Worm (Caenorhabditis elegans): ENCODE results near the gene glr-7.

glr-7 gene

DNA sequence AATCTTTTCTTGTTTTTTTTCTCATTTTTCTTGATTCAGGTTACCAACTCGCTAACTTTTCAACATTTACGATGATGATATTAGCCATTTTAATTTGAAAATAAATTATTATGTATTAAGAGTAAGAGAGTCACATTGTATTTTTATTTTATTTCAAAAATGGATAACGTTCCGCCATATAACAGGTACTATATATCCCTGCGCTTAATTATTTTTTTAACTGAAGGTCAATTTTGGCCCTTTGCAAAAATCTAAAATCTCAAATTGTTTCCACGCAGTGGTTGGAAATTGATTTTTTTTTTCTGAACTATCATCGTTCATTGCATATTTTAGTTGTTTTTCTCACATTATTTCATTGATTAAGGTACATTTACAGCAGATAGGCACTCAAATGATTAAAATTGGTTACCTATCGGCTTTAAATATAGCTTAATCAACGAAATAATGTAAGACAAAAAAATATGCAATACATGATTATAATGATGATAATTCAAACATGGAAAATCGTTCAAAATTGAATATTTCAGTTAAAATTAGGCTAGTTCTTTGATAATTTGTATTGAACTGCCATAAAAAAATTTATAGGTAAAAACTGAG, 54.9 kb downstream of the glr-7 start:
- no peak for TF ChIP-seq fkh-3 (tag; optimal IDR thresholded peaks at IDR 0.05)
- peak; percentile 9 for TF ChIP-seq chd-7 (tag; optimal IDR thresholded peaks at IDR 0.05)
- TF ChIP-seq ztf-18 (tag; optimal IDR thresholded peaks at IDR 0.05): peak; percentile 53
- TF ChIP-seq C17E4.6 (GFP tag; IDR thresholded peaks at IDR 0.05): no peak
- TF ChIP-seq lin-35 (GFP tag; optimal IDR thresholded peaks at IDR 0.05): peak in 2 of 3 experiments; percentile 50 to 91
- peak; percentile 93 for TF ChIP-seq K11D2.4 (GFP tag; IDR thresholded peaks at IDR 0.05)
- TF ChIP-seq nhr-90 (tag; optimal IDR thresholded peaks at IDR 0.05): no peak
- TF ChIP-seq tbx-9 (tag; optimal IDR thresholded peaks at IDR 0.05; ENCODE audit: borderline replicate concordance): no peak
- TF ChIP-seq nhr-80 (tag; optimal IDR thresholded peaks at IDR 0.05): peak; percentile 71
- peak; percentile 93 for TF ChIP-seq B0336.3 (GFP tag; IDR thresholded peaks at IDR 0.05)
- TF ChIP-seq rpc-1 (optimal IDR thresholded peaks at IDR 0.05): no peak
- no peak for TF ChIP-seq rpc-1 (tag; optimal IDR thresholded peaks at IDR 0.05)
- peak; percentile 18 for TF ChIP-seq snpc-3.4 (tag; optimal IDR thresholded peaks at IDR 0.05)
- TF ChIP-seq zim-3 (tag; optimal IDR thresholded peaks at IDR 0.05): no peak
- peak; percentile 66; the same call in 1 of the 2 replicates for TF ChIP-seq hmg-1.2 (GFP tag; IDR thresholded peaks at IDR 0.05)
- TF ChIP-seq sea-2 (GFP tag; IDR thresholded peaks at IDR 0.05): no peak
- TF ChIP-seq tbp1 (GFP tag; optimal IDR thresholded peaks at IDR 0.05): peak; percentile 71
- no peak for TF ChIP-seq snpc-1.3 (tag; optimal IDR thresholded peaks at IDR 0.05; ENCODE audit: insufficient read depth)
- TF ChIP-seq bed-1 (GFP tag; IDR thresholded peaks at IDR 0.05): no peak
- TF ChIP-seq gei-17 (GFP tag; optimal IDR thresholded peaks at IDR 0.05): peak; percentile 96
- peak; percentile 94 for TF ChIP-seq ZK185.1 (tag; optimal IDR thresholded peaks at IDR 0.05; ENCODE audit: poor library complexity, severe bottlenecking)
- TF ChIP-seq madf-6 (GFP tag; IDR thresholded peaks at IDR 0.05): no peak
- TF ChIP-seq attf-3 (GFP tag; conservative IDR thresholded peaks at IDR 0.05): no peak
- no peak for TF ChIP-seq nfya-1 (tag; optimal IDR thresholded peaks at IDR 0.05; ENCODE audit: borderline replicate concordance, insufficient read depth)
- TF ChIP-seq lsy-27 (tag; optimal IDR thresholded peaks at IDR 0.05; ENCODE audit: borderline replicate concordance, insufficient read depth): no peak
- TF ChIP-seq Y95B8A.8 (GFP tag; IDR thresholded peaks at IDR 0.05): no peak
- TF ChIP-seq snpc-4 (GFP tag; optimal IDR thresholded peaks at IDR 0.05): no peak
- peak in 3 of 4 experiments; percentile 56 to 68 (median 67) for TF ChIP-seq snpc-4 (tag; optimal IDR thresholded peaks at IDR 0.05)
- no peak for TF ChIP-seq F55B11.4 (tag; optimal IDR thresholded peaks at IDR 0.05; ENCODE audit: borderline replicate concordance, insufficient read depth)
- TF ChIP-seq T26A5.8 (tag; optimal IDR thresholded peaks at IDR 0.05): no peak
- TF ChIP-seq nhr-179 (tag; optimal IDR thresholded peaks at IDR 0.05): peak; percentile 43
- TF ChIP-seq zfh-2 (GFP tag; conservative IDR thresholded peaks at IDR 0.05): no peak
- peak; percentile 6 for TF ChIP-seq nhr-27 (tag; optimal IDR thresholded peaks at IDR 0.05)
- TF ChIP-seq hlh-26 (GFP tag; conservative IDR thresholded peaks at IDR 0.05): no peak
- no peak for TF ChIP-seq ceh-91 (GFP tag; IDR thresholded peaks at IDR 0.05)
- TF ChIP-seq ztf-28 (GFP tag; IDR thresholded peaks at IDR 0.05): no peak
- no peak for TF ChIP-seq egrh-3 (GFP tag; IDR thresholded peaks at IDR 0.05)
- TF ChIP-seq F57A8.1 (GFP tag; optimal IDR thresholded peaks at IDR 0.05): no peak
- TF ChIP-seq let-607 (tag; optimal IDR thresholded peaks at IDR 0.05): peak in 1 of 2 experiments; percentile 85
- no peak for TF ChIP-seq snpc-1.1 (tag; optimal IDR thresholded peaks at IDR 0.05; ENCODE audit: insufficient read depth)
- TF ChIP-seq aptf-3 (GFP tag; IDR thresholded peaks at IDR 0.05): no peak
- peak; percentile 92 for TF ChIP-seq Y53G8AR.9 (GFP tag; conservative IDR thresholded peaks at IDR 0.05)
- TF ChIP-seq ceh-58 (GFP tag; IDR thresholded peaks at IDR 0.05): no peak
- TF ChIP-seq nfyb-1 (GFP tag; IDR thresholded peaks at IDR 0.05): peak; percentile 88
- peak; percentile 89 for TF ChIP-seq F22D6.2 (tag; optimal IDR thresholded peaks at IDR 0.05)
- TF ChIP-seq lin-40 (tag; optimal IDR thresholded peaks at IDR 0.05): peak; percentile 99
- TF ChIP-seq mes-4 (tag; optimal IDR thresholded peaks at IDR 0.05): no peak
